Worm (Caenorhabditis elegans): ENCODE results near the gene C54C6.7.
A peak's percentile ranks its signal among the peaks of the same experiment; 100 is the strongest.

The C54C6.7 gene

DNA sequence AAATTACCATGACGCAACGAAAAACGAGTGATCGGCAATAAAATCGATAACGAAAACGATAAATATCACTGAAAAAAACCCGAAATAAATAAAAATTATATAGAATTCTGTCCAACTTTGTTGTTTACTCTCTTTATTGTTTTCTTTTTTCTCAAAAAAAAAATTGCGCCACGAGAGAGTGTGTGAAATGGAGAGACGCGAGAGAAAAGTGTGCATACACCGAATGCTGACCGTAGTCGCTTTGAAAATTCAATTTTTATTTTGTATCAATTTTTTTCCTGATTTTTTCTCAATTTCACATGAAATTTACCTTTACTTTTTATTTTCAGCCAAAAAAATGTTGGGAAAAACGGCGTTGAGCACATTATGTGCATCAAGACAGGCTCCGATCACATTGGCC lies 36.3 kb downstream of the C54C6.7 start, which contains the start of the genes M01F1.4 and mrpl-35:
Gene M01F1.4 (minus strand): TSS at position 126 of the 400 bp plus-strand sequence.
Gene mrpl-35 (plus strand): TSS at position 330 of the 400 bp plus-strand sequence.
- peak; percentile 12 for TF ChIP-seq lin-39 (tag; optimal IDR thresholded peaks at IDR 0.05)
- TF ChIP-seq nhr-25 (tag; optimal IDR thresholded peaks at IDR 0.05) = no peak
- TF ChIP-seq snpc-4 (tag; optimal IDR thresholded peaks at IDR 0.05) = peak; percentile 65
- TF ChIP-seq pqm-1 (tag; optimal IDR thresholded peaks at IDR 0.05) = no peak
- no peak for TF ChIP-seq tbx-2 (tag; optimal IDR thresholded peaks at IDR 0.05)
- TF ChIP-seq ztf-4 (tag; optimal IDR thresholded peaks at IDR 0.05) = no peak
- no peak for TF ChIP-seq mdl-1 (tag; optimal IDR thresholded peaks at IDR 0.05)
- TF ChIP-seq elt-2 (tag; optimal IDR thresholded peaks at IDR 0.05) = peak; percentile 14
- peak; percentile 95 for TF ChIP-seq pha-4 (tag; optimal IDR thresholded peaks at IDR 0.05)
- TF ChIP-seq nhr-28 (tag; optimal IDR thresholded peaks at IDR 0.05) = no peak
- peak; percentile 3 for TF ChIP-seq nhr-23 (tag; optimal IDR thresholded peaks at IDR 0.05)
- peak; percentile 45 for TF ChIP-seq hmg-11 (tag; optimal IDR thresholded peaks at IDR 0.05)
- TF ChIP-seq ztf-11 (tag; optimal IDR thresholded peaks at IDR 0.05) = no peak
- TF ChIP-seq nfya-1 (tag; optimal IDR thresholded peaks at IDR 0.05; ENCODE audit: insufficient read depth) = peak; percentile 87
- peak; percentile 62 for TF ChIP-seq lin-15B (tag; optimal IDR thresholded peaks at IDR 0.05)

ce11 chrIII:3505051-3505548 lies 41.1 kb downstream of the C54C6.7 start, which contains the start of gene lias-1:
lias-1 (minus strand) TSS chrIII:3505101.
- TF ChIP-seq ZK546.5 (tag; optimal IDR thresholded peaks at IDR 0.05) (no peak), snpc-4 (tag; optimal IDR thresholded peaks at IDR 0.05) (peak; percentile 73), ceh-9 (tag; optimal IDR thresholded peaks at IDR 0.05) (no peak), nhr-237 (tag; optimal IDR thresholded peaks at IDR 0.05) (no peak), daf-12 (tag; optimal IDR thresholded peaks at IDR 0.05) (no peak), nhr-28 (tag; optimal IDR thresholded peaks at IDR 0.05) (no peak), ceh-16 (tag; optimal IDR thresholded peaks at IDR 0.05) (no peak), ztf-11 (tag; optimal IDR thresholded peaks at IDR 0.05) (no peak), pqm-1 (tag; optimal IDR thresholded peaks at IDR 0.05) (peak; percentile 73), mml-1 (tag; optimal IDR thresholded peaks at IDR 0.05) (no peak), lin-39 (tag; optimal IDR thresholded peaks at IDR 0.05) (peak; percentile 67), nhr-77 (tag; optimal IDR thresholded peaks at IDR 0.05) (no peak), elt-2 (tag; optimal IDR thresholded peaks at IDR 0.05) (peak; percentile 47), sea-2 (GFP tag; optimal IDR thresholded peaks at IDR 0.05) (no peak), unc-39 (tag; optimal IDR thresholded peaks at IDR 0.05) (no peak), fos-1 (tag; optimal IDR thresholded peaks at IDR 0.05) (no peak), jun-1 (tag; optimal IDR thresholded peaks at IDR 0.05) (peak; percentile 70), hmg-11 (tag; optimal IDR thresholded peaks at IDR 0.05) (peak; percentile 79), zag-1 (tag; optimal IDR thresholded peaks at IDR 0.05) (no peak), R02D3.7 (tag; optimal IDR thresholded peaks at IDR 0.05) (peak; percentile 57), lsy-12 (tag; optimal IDR thresholded peaks at IDR 0.05) (peak; percentile 49), nfya-1 (tag; optimal IDR thresholded peaks at IDR 0.05; ENCODE audit: insufficient read depth) (peak; percentile 94), elt-3 (tag; optimal IDR thresholded peaks at IDR 0.05) (no peak), ztf-4 (tag; optimal IDR thresholded peaks at IDR 0.05) (peak; percentile 73), nhr-11 (tag; optimal IDR thresholded peaks at IDR 0.05) (no peak), unc-62 (GFP tag; optimal IDR thresholded peaks at IDR 0.05) (no peak), skn-1 (tag; optimal IDR thresholded peaks at IDR 0.05) (peak; percentile 60), fkh-2 (tag; optimal IDR thresholded peaks at IDR 0.05) (no peak), nhr-12 (tag; optimal IDR thresholded peaks at IDR 0.05) (no peak), ceh-28 (tag; optimal IDR thresholded peaks at IDR 0.05) (peak; percentile 44), eor-1 (tag; optimal IDR thresholded peaks at IDR 0.05) (no peak), pha-4 (tag; optimal IDR thresholded peaks at IDR 0.05) (peak; percentile 91), nhr-43 (tag; optimal IDR thresholded peaks at IDR 0.05; ENCODE audit: poor library complexity, severe bottlenecking) (peak; percentile 18), nhr-76 (tag; optimal IDR thresholded peaks at IDR 0.05) (no peak), ama-1 (optimal IDR thresholded peaks at IDR 0.05) (peak; percentile 68), tbx-2 (tag; optimal IDR thresholded peaks at IDR 0.05) (no peak), egl-5 (tag; optimal IDR thresholded peaks at IDR 0.05) (peak; percentile 83), ceh-82 (tag; optimal IDR thresholded peaks at IDR 0.05) (no peak), nhr-67 (tag; optimal IDR thresholded peaks at IDR 0.05) (no peak), nhr-25 (tag; optimal IDR thresholded peaks at IDR 0.05) (peak; percentile 93), aly-2 (tag; optimal IDR thresholded peaks at IDR 0.05) (no peak), nhr-23 (tag; optimal IDR thresholded peaks at IDR 0.05) (peak; percentile 84), egl-27 (tag; optimal IDR thresholded peaks at IDR 0.05) (no peak), mdl-1 (tag; optimal IDR thresholded peaks at IDR 0.05) (no peak), lin-15B (tag; optimal IDR thresholded peaks at IDR 0.05) (peak; percentile 90), fkh-10 (GFP tag; optimal IDR thresholded peaks at IDR 0.05) (peak; percentile 39), elt-1 (tag; optimal IDR thresholded peaks at IDR 0.05) (no peak)

Measured in whole organism, L3 larva.